Worm (Caenorhabditis elegans) whole organism, mixed stage, embryonic: Measurements from ENCODE around the gene H43I07.1.
"Not testable (repeated sequence)": the region's sequence is repeated elsewhere in the genome, so short reads cannot be mapped to it uniquely, and the experiment has no call there.

Experiments used
- M03D4.4 ChIP-seq: sonication (generic microtip); optimal IDR thresholded peaks from 2 replicates; lab custom pipeline; 2017; ENCODE audit warnings: mild to moderate bottlenecking, missing genetic modification characterization, missing compliant biosample characterization
- blmp-1 ChIP-seq: fragments of 150-350 bp; optimal IDR thresholded peaks from 2 replicates; lab custom pipeline; 2014; ENCODE audit warnings: missing biosample characterization, missing genetic modification characterization
- ceh-39 ChIP-seq: fragments of 150-350 bp; optimal IDR thresholded peaks from 2 replicates; lab custom pipeline; 2014; ENCODE audit warnings: missing biosample characterization, missing genetic modification characterization
- ceh-43 ChIP-seq: fragments of 200-800 bp; sonication (Bioruptor generic); optimal IDR thresholded peaks from 2 replicates; lab custom pipeline; 2018; ENCODE audit warnings: mild to moderate bottlenecking, missing genetic modification characterization, moderate library complexity, missing compliant biosample characterization
- ceh-83 ChIP-seq: fragments of 200-800 bp; sonication (Bioruptor generic); optimal IDR thresholded peaks from 2 replicates; lab custom pipeline; 2018; ENCODE audit warnings: mild to moderate bottlenecking, missing genetic modification characterization, missing compliant biosample characterization
- ces-1 ChIP-seq: fragments of 150-350 bp; optimal IDR thresholded peaks from 2 replicates; lab custom pipeline; 2014; ENCODE audit warnings: missing biosample characterization, missing genetic modification reagents, missing genetic modification characterization
- cnd-1 ChIP-seq: fragments of 200-800 bp; sonication (Bioruptor generic); optimal IDR thresholded peaks from 2 replicates; lab custom pipeline; 2018; ENCODE audit warnings: mild to moderate bottlenecking, missing genetic modification characterization, missing compliant biosample characterization
- elt-1 ChIP-seq: sonication (generic microtip); optimal IDR thresholded peaks from 2 replicates; lab custom pipeline; 2017; ENCODE audit warnings: missing genetic modification characterization, mild to moderate bottlenecking, missing compliant biosample characterization, antibody characterized with exemption, moderate library complexity, borderline replicate concordance; ENCODE audit not compliant: insufficient read depth
- flh-1 ChIP-seq: fragments of 200-800 bp; sonication (Bioruptor generic); optimal IDR thresholded peaks from 2 replicates; lab custom pipeline; 2018; ENCODE audit warnings: mild to moderate bottlenecking, missing genetic modification characterization, moderate library complexity, missing compliant biosample characterization
- ham-2 ChIP-seq: fragments of 200-800 bp; sonication (Bioruptor generic); optimal IDR thresholded peaks from 2 replicates; lab custom pipeline; 2018; ENCODE audit warnings: mild to moderate bottlenecking, missing genetic modification characterization, missing compliant biosample characterization
- hlh-1 ChIP-seq: fragments of 150-350 bp; optimal IDR thresholded peaks from 2 replicates; lab custom pipeline; 2014; ENCODE audit warnings: missing biosample characterization, missing genetic modification reagents, missing genetic modification characterization
- lin-13 ChIP-seq: fragments of 150-350 bp; optimal IDR thresholded peaks from 2 replicates; lab custom pipeline; 2014; ENCODE audit warnings: missing biosample characterization, missing genetic modification characterization
- lin-32 ChIP-seq: fragments of 200-800 bp; sonication (Bioruptor generic); optimal IDR thresholded peaks from 2 replicates; lab custom pipeline; 2018; ENCODE audit warnings: mild to moderate bottlenecking, missing genetic modification characterization, missing compliant biosample characterization
- lsy-2 ChIP-seq: fragments of 150-350 bp; optimal IDR thresholded peaks from 2 replicates; lab custom pipeline; 2014; ENCODE audit warnings: missing biosample characterization, missing genetic modification characterization
- mab-5 ChIP-seq: fragments of 150-350 bp; optimal IDR thresholded peaks from 2 replicates; lab custom pipeline; 2014; ENCODE audit warnings: missing biosample characterization, missing genetic modification characterization
- mls-2 ChIP-seq: sonication (generic microtip); optimal IDR thresholded peaks from 2 replicates; lab custom pipeline; 2016; ENCODE audit warnings: mild to moderate bottlenecking, missing genetic modification characterization, moderate library complexity, missing compliant biosample characterization
- nhr-12 ChIP-seq: fragments of 150-350 bp; optimal IDR thresholded peaks from 2 replicates; lab custom pipeline; 2014; ENCODE audit warnings: missing biosample characterization, missing genetic modification characterization
- nhr-2 ChIP-seq: fragments of 150-350 bp; optimal IDR thresholded peaks from 2 replicates; lab custom pipeline; 2014; ENCODE audit warnings: missing biosample characterization, missing genetic modification characterization
- nhr-237 ChIP-seq: fragments of 150-350 bp; optimal IDR thresholded peaks from 2 replicates; lab custom pipeline; 2014; ENCODE audit warnings: missing biosample characterization, missing genetic modification characterization
- nhr-28 ChIP-seq: fragments of 150-350 bp; optimal IDR thresholded peaks from 2 replicates; lab custom pipeline; 2014; ENCODE audit warnings: missing biosample characterization, missing genetic modification characterization
- nhr-76 ChIP-seq: sonication (generic microtip); optimal IDR thresholded peaks from 2 replicates; lab custom pipeline; 2017; ENCODE audit warnings: missing biosample characterization, missing genetic modification characterization
- pha-4 ChIP-seq: fragments of 150-350 bp; optimal IDR thresholded peaks from 2 replicates; lab custom pipeline; 2018; ENCODE audit warnings: missing biosample characterization, missing genetic modification reagents, missing genetic modification characterization
- sem-2 ChIP-seq: fragments of 200-800 bp; sonication (Bioruptor generic); optimal IDR thresholded peaks from 2 replicates; lab custom pipeline; 2018; ENCODE audit warnings: mild to moderate bottlenecking, missing genetic modification characterization, missing compliant biosample characterization
- snpc-4 ChIP-seq: fragments of 150-350 bp; optimal IDR thresholded peaks from 2 replicates; lab custom pipeline; 2014; ENCODE audit warnings: missing biosample characterization, missing genetic modification characterization
- sptf-1 ChIP-seq: sonication (generic microtip); optimal IDR thresholded peaks from 2 replicates; lab custom pipeline; 2017; ENCODE audit warnings: mild to moderate bottlenecking, missing genetic modification characterization, moderate library complexity, missing compliant biosample characterization
- tbx-8 ChIP-seq: fragments of 200-800 bp; sonication (Bioruptor generic); optimal IDR thresholded peaks from 2 replicates; lab custom pipeline; 2018; ENCODE audit warnings: mild to moderate bottlenecking, missing genetic modification characterization, moderate library complexity, missing compliant biosample characterization
- unc-120 ChIP-seq: sonication (generic microtip); optimal IDR thresholded peaks from 2 replicates; lab custom pipeline; 2017; ENCODE audit warnings: missing genetic modification characterization, missing compliant biosample characterization; ENCODE audit not compliant: poor library complexity, severe bottlenecking
- unc-39 ChIP-seq: fragments of 150-350 bp; optimal IDR thresholded peaks from 2 replicates; lab custom pipeline; 2014; ENCODE audit warnings: missing biosample characterization, missing genetic modification characterization
- unc-62 ChIP-seq: fragments of 150-350 bp; optimal IDR thresholded peaks from 2 replicates; lab custom pipeline; 2014; ENCODE audit warnings: missing biosample characterization, missing genetic modification reagents, missing genetic modification characterization
- zip-8 ChIP-seq: fragments of 150-350 bp; optimal IDR thresholded peaks from 2 replicates; lab custom pipeline; 2014; ENCODE audit warnings: missing biosample characterization, missing genetic modification characterization
- ztf-11 ChIP-seq: fragments of 150-350 bp; optimal IDR thresholded peaks from 2 replicates; lab custom pipeline; 2014; ENCODE audit warnings: missing biosample characterization, missing genetic modification characterization

H43I07.1 gene

DNA sequence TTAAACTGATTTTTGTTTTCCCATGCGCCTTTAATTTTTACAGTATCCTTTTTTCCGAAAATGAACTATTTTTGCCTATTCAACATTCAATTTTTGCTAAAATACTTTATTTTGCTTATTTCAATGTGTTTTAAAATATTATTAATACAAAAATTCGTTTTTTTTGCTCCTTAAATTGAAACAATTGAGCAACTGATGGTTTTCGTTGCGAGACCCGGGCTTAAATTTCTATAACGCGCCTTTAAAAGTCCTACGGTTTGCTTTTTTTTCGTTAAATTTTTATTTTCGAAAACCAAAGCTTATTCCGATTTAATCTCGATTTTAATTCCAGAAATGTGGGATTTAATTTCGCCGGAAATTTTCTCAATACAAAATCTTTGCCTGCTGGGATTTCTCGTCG, 9.2 kb upstream of the H43I07.1 start, which contains the start of gene algn-5:
Gene algn-5 (plus strand): TSS at position 295 of the 400 bp plus-strand sequence.
- TF ChIP-seq ztf-11 (tag; lab: Kevin White, UChicago), result no peak
- no peak for TF ChIP-seq zip-8
- TF ChIP-seq lin-32 (GFP tag; lab: Kevin White, UChicago), result no peak
- no peak for TF ChIP-seq ceh-83 (GFP tag; lab: Kevin White, UChicago)
- TF ChIP-seq unc-62 (GFP tag; lab: Kevin White, UChicago), result no peak
- TF ChIP-seq blmp-1 (tag; lab: Kevin White, UChicago), result no peak
- no peak for TF ChIP-seq elt-1 (tag; lab: Kevin White, UChicago)
- no peak for TF ChIP-seq ceh-43 (GFP tag; lab: Kevin White, UChicago)
- TF ChIP-seq mab-5 (tag; lab: Kevin White, UChicago), result no peak
- no peak for TF ChIP-seq nhr-237 (tag; lab: Kevin White, UChicago)
- TF ChIP-seq ces-1, result no peak

- TF ChIP-seq lin-32 (GFP tag; lab: Kevin White, UChicago) (no peak), mls-2 (tag; lab: Kevin White, UChicago) (no peak), blmp-1 (tag; lab: Kevin White, UChicago) (no peak), ceh-39 (tag; lab: Kevin White, UChicago) (no peak), lin-13 (tag; lab: Kevin White, UChicago) (no peak), flh-1 (no peak), ceh-43 (GFP tag; lab: Kevin White, UChicago) (no peak), cnd-1 (no peak), hlh-1 (tag; lab: Kevin White, UChicago) (no peak)
These were observed 5.3 kb upstream of the H43I07.1 start, which contains the start of gene rpac-40 for ce11 chrV:4199185-4199584. Gene rpac-40, plus strand, starts transcription at chrV:4199485.

DNA sequence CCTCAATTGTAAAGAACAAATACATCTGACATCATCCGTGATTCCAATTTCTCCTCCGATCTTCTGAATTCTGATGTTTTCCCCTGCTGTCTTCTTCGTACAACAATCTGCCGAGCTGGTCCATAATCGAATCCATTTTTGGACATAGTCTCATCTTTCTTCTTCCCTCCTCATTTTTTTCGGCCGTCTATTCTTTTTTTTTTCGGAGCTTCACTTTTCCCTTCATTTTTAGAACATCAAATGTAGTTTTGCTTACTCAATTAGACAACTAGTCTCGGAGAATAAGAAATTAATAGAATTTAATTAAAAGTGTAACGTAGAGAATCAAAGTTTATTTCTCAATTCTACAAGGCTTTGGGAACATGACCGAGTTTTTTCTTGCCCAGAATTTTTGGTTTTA, 7.0 kb downstream of the H43I07.1 start:
- TF ChIP-seq ham-2 (no peak), M03D4.4 (no peak), unc-39 (no peak), hlh-1 (tag; lab: Kevin White, UChicago) (no peak), unc-120 (tag; lab: Kevin White, UChicago) (no peak), snpc-4 (tag; lab: Kevin White, UChicago) (no peak), nhr-2 (tag; lab: Kevin White, UChicago) (no peak), flh-1 (no peak), blmp-1 (tag; lab: Kevin White, UChicago) (no peak), zip-8 (no peak), sem-2 (GFP tag; lab: Kevin White, UChicago) (no peak)

- TF ChIP-seq nhr-76; lsy-2; pha-4 (tag; lab: Kevin White, UChicago): not testable (repeated sequence)
These were observed 11.3 kb downstream of the H43I07.1 start, which contains the start of gene H43I07.4 for ce11 chrV:4215856-4216255. Gene H43I07.4, plus strand, starts transcription at chrV:4216156.

ce11 chrV:4216902-4217301, 12.4 kb downstream of the H43I07.1 start:
- TF ChIP-seq blmp-1 (tag; lab: Kevin White, UChicago) (no peak), sptf-1 (tag; lab: Kevin White, UChicago) (no peak), nhr-12 (no peak), ces-1 (no peak), sem-2 (GFP tag; lab: Kevin White, UChicago) (no peak), pha-4 (tag; lab: Kevin White, UChicago) (no peak), unc-120 (tag; lab: Kevin White, UChicago) (no peak), ztf-11 (tag; lab: Kevin White, UChicago) (no peak)
- TF ChIP-seq, all 35 proteins: peak for 0

ce11 chrV:4218268-4218667, 13.7 kb downstream of the H43I07.1 start:
- TF ChIP-seq tbx-8 (GFP tag; lab: Kevin White, UChicago) (no peak), lsy-2 (no peak), nhr-237 (tag; lab: Kevin White, UChicago) (no peak), nhr-28 (no peak)
